Worm (Caenorhabditis elegans): ENCODE measurements around the gene C07D10.5.

The C07D10.5 gene

ce11 chrII:7432327-7432726 is 51.0 kb downstream of the C07D10.5 start, which contains the start of gene srd-54:
TSS of gene srd-54 (plus strand) at chrII:7432627.
- TF ChIP-seq unc-3 (GFP tag; conservative IDR thresholded peaks at IDR 0.05) = no peak
- TF ChIP-seq unc-3 (tag; optimal IDR thresholded peaks at IDR 0.05) = no peak
- no peak for TF ChIP-seq mec-3 (tag; optimal IDR thresholded peaks at IDR 0.05; ENCODE audit: borderline replicate concordance)
- no peak for TF ChIP-seq ahr-1 (tag; optimal IDR thresholded peaks at IDR 0.05)
- no peak for TF ChIP-seq elt-2 (tag; optimal IDR thresholded peaks at IDR 0.05)
- no peak for TF ChIP-seq dve-1 (tag; optimal IDR thresholded peaks at IDR 0.05)
- TF ChIP-seq ceh-45 (GFP tag; IDR thresholded peaks at IDR 0.05) = no peak
- no peak for TF ChIP-seq unc-86 (tag; optimal IDR thresholded peaks at IDR 0.05)
- TF ChIP-seq pha-2 (tag; optimal IDR thresholded peaks at IDR 0.05) = no peak
- TF ChIP-seq eyg-1 (tag; optimal IDR thresholded peaks at IDR 0.05) = no peak
- TF ChIP-seq lim-6 (tag; optimal IDR thresholded peaks at IDR 0.05) = no peak
- no peak for TF ChIP-seq ama-1 (optimal IDR thresholded peaks at IDR 0.05)
- no peak for TF ChIP-seq ceh-24 (tag; optimal IDR thresholded peaks at IDR 0.05)
- no peak for TF ChIP-seq ttx-3 (tag; optimal IDR thresholded peaks at IDR 0.05)
- no peak for TF ChIP-seq C08G9.2 (tag; optimal IDR thresholded peaks at IDR 0.05)
- TF ChIP-seq unc-42 (tag; optimal IDR thresholded peaks at IDR 0.05) = no peak
- no peak for TF ChIP-seq pha-4 (tag; optimal IDR thresholded peaks at IDR 0.05)
- TF ChIP-seq K09A11.1 (tag; optimal IDR thresholded peaks at IDR 0.05; ENCODE audit: insufficient read depth) = no peak
- no peak for TF ChIP-seq madf-2 (tag; optimal IDR thresholded peaks at IDR 0.05)
- TF ChIP-seq ceh-30 (tag; optimal IDR thresholded peaks at IDR 0.05) = no peak

Measured in whole organism, late embryonic.